Worm (Caenorhabditis elegans) whole organism, midembryonic: ENCODE measurements around the gene cpt-6.

Experiments used
- T22C8.4 ChIP-seq: fragments of 200-800 bp; sonication (Bioruptor generic); IDR thresholded peaks from 2 replicates; pipeline ENCODE4 v1.3.6; 2022; ENCODE audit warnings: missing genetic modification characterization, missing compliant biosample characterization
- cog-1 ChIP-seq: sonication (generic microtip); optimal IDR thresholded peaks from 2 replicates; lab custom pipeline; 2016; ENCODE audit warnings: missing genetic modification characterization, missing compliant biosample characterization
- flt-1 ChIP-seq: fragments of 200-800 bp; sonication (Bioruptor generic); IDR thresholded peaks from 2 replicates; pipeline ENCODE4 v1.3.6; 2022; ENCODE audit warnings: missing genetic modification characterization, missing compliant biosample characterization
- klf-2 ChIP-seq: fragments of 200-800 bp; sonication (Bioruptor generic); conservative IDR thresholded peaks from 2 replicates; pipeline ENCODE4 v1.3.6; 2022; ENCODE audit warnings: missing genetic modification reagents, missing genetic modification characterization, missing compliant biosample characterization
- med-1 ChIP-seq: sonication (generic microtip); optimal IDR thresholded peaks from 2 replicates; lab custom pipeline; 2017; ENCODE audit warnings: missing genetic modification characterization, mild to moderate bottlenecking, missing compliant biosample characterization, antibody characterized with exemption, missing genetic modification reagents; ENCODE audit not compliant: insufficient read depth
- ref-1 ChIP-seq: fragments of 200-800 bp; sonication (Bioruptor generic); conservative IDR thresholded peaks from 2 replicates; pipeline ENCODE4 v1.3.6; 2022; ENCODE audit warnings: missing genetic modification reagents, missing genetic modification characterization, missing compliant biosample characterization
- tab-1 ChIP-seq: fragments of 200-800 bp; sonication (Bioruptor generic); IDR thresholded peaks from 2 replicates; pipeline ENCODE4 v1.3.6; 2022; ENCODE audit warnings: missing genetic modification characterization, missing compliant biosample characterization
- ztf-23 ChIP-seq: fragments of 200-800 bp; sonication (Bioruptor generic); IDR thresholded peaks from 2 replicates; pipeline ENCODE4 v1.3.6; 2022; ENCODE audit warnings: missing genetic modification reagents, missing genetic modification characterization, missing compliant biosample characterization
- ztf-29 ChIP-seq: fragments of 200-800 bp; sonication (Bioruptor generic); IDR thresholded peaks from 2 replicates; pipeline ENCODE4 v1.3.6; 2022; ENCODE audit warnings: missing genetic modification reagents, missing genetic modification characterization, missing compliant biosample characterization

cpt-6 gene

DNA sequence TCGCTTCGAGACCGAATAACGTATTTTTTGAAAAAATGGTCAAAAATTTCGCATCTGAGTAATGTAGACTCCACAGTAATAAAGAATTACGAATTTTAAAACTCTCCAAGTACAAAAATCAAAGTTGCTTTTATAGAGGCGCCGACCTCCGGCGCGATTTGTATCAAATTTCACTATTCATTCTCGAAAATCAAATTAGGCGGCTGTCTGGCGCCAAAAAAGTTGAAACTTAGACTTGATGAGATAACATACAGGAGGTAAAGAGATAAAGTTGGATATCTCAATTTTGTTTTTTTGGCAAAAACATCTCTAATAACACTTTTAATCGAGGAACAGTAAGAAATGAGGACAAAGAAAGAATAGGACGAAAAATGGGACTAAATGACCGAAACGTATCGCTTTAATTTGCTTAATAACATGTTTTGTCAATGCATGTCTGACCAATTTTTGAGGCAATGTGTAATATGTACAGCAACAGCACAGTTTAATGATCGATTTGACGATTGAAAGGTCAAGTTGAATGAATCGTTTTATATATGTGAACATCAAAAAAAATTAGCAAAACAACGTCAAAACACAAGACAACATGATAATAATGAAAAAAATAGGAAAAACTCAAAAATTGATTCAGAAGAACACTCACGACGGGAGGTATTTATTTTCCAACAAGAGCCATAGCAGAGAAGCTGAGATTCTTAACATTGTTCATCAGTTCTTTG lies 12.7 kb upstream of the cpt-6 start:
- TF ChIP-seq T22C8.4 (GFP tag; lab: Robert Waterston, UW) (no peak), tab-1 (no peak), ref-1 (no peak), med-1 (GFP tag; lab: Kevin White, UChicago) (no peak), flt-1 (GFP tag; lab: Robert Waterston, UW) (no peak), ztf-23 (GFP tag; lab: Robert Waterston, UW) (no peak), cog-1 (tag; lab: Kevin White, UChicago) (no peak), klf-2 (GFP tag; lab: Robert Waterston, UW) (no peak), ztf-29 (GFP tag; lab: Robert Waterston, UW) (no peak)

DNA sequence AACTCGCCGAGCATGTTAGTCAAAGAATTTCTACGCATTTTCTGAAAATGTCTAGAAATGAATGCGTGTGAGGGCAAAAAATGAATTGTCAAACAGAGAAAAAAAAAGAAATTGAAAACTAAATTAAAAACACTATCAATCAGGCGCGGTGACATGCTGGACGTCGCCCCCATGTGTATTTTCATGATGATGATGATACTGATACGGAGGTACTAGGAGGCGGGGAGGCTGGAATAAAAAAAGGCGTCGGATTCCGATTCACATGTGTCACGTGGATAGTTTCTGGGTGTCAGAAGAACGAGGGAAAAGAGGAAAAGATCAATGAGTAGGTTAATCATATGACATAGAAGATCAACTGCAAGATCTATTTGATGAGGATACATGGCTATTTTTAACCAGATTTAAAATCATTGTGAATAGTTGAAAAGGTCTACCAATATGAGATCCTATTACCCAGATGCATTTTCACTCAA lies 11.7 kb upstream of the cpt-6 start, which contains the start of gene W01A11.7:
W01A11.7 (minus strand) TSS at position 51 of the 473 bp plus-strand sequence.
- TF ChIP-seq tab-1 (no peak), T22C8.4 (GFP tag; lab: Robert Waterston, UW) (no peak), cog-1 (tag; lab: Kevin White, UChicago) (no peak), med-1 (GFP tag; lab: Kevin White, UChicago) (no peak), klf-2 (GFP tag; lab: Robert Waterston, UW) (no peak), ztf-23 (GFP tag; lab: Robert Waterston, UW) (no peak), ref-1 (no peak), ztf-29 (GFP tag; lab: Robert Waterston, UW) (no peak), flt-1 (GFP tag; lab: Robert Waterston, UW) (no peak)

DNA sequence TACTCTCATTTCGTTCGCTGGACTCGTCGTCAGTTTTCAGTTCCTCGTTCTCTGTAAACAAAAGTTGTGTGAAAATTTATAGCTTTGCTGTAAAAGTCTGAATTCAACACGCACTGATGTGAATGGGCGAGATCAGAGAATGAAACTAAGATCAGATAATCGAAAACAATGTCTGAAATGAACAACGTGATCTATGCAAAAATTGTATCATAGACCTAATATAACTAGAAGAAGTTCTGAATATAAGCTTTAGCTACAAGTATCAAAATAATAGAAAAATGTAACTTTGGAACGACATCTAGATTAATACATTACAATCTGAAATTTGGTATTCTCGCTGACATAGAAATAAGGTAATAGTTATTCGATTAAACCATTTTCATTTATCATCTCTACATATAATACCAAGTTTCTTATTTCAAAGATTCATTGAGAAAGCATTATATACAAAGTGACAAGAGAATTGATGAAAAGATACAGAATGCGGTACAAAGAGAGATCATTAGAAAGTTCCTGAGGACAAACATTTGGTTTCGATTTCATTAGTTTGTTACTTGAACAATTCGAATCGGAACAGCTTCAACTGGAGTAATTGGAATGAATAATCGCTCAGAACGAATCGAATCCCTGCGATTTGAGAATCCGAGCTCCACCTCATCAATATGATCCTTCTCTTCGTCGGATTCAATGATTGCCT lies 10.6 kb upstream of the cpt-6 start, which contains the start of gene moc-2:
moc-2 (minus strand) TSS at position 51 of the 697 bp plus-strand sequence.
- TF ChIP-seq ref-1, result no peak
- TF ChIP-seq cog-1 (tag; lab: Kevin White, UChicago), result no peak
- TF ChIP-seq flt-1 (GFP tag; lab: Robert Waterston, UW), result no peak
- TF ChIP-seq tab-1, result no peak
- no peak for TF ChIP-seq ztf-23 (GFP tag; lab: Robert Waterston, UW)
- TF ChIP-seq ztf-29 (GFP tag; lab: Robert Waterston, UW), result no peak
- no peak for TF ChIP-seq med-1 (GFP tag; lab: Kevin White, UChicago)
- no peak for TF ChIP-seq klf-2 (GFP tag; lab: Robert Waterston, UW)
- no peak for TF ChIP-seq T22C8.4 (GFP tag; lab: Robert Waterston, UW)

DNA sequence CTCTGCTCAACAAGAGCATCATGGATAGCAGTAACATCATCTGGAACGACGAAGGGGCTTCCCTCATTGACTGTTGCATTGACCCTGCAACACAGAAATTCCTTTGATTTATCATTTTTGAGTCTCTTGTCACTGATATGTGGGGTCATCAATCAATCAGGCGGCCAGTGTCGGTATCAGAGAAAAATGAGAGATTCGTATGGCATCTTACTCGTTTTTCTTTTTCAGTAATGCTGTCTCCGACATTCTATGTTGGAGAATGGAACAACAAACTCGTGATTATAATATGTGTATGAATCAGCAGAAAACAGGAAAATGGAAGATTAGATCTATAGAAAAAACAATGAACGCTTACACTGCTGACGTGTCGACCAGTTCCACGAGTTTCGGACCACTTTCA lies 9.4 kb upstream of the cpt-6 start:
- TF ChIP-seq med-1 (GFP tag; lab: Kevin White, UChicago), result no peak
- no peak for TF ChIP-seq ztf-23 (GFP tag; lab: Robert Waterston, UW)
- TF ChIP-seq ref-1, result no peak
- no peak for TF ChIP-seq tab-1

DNA sequence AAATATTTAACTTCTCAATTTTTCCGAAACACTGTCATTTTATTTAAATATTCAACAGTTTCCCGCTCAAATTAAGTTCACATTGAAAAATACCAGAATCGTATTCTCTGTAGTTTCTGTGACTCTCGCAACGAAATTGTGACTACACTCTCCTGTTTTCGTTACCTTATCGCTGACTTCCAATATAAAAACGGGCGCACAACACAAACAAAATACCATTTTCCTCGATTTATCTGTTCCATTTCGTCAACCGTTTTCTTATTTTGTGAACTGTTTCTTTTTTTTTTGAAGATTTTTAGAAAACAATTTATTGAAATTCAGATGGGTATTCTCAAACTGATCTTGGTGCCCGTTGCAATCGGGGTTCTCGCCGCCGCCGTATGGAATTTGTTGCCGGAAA lies 5.2 kb upstream of the cpt-6 start, which contains the start of gene W01A11.1:
W01A11.1 (plus strand) TSS at position 322 of the 400 bp plus-strand sequence.
- no peak for TF ChIP-seq med-1 (GFP tag; lab: Kevin White, UChicago)
- TF ChIP-seq tab-1, result no peak
- TF ChIP-seq ztf-23 (GFP tag; lab: Robert Waterston, UW), result no peak
- TF ChIP-seq T22C8.4 (GFP tag; lab: Robert Waterston, UW), result no peak
- TF ChIP-seq cog-1 (tag; lab: Kevin White, UChicago), result no peak
- TF ChIP-seq flt-1 (GFP tag; lab: Robert Waterston, UW), result no peak
- TF ChIP-seq ztf-29 (GFP tag; lab: Robert Waterston, UW), result no peak
- no peak for TF ChIP-seq ref-1
- no peak for TF ChIP-seq klf-2 (GFP tag; lab: Robert Waterston, UW)

DNA sequence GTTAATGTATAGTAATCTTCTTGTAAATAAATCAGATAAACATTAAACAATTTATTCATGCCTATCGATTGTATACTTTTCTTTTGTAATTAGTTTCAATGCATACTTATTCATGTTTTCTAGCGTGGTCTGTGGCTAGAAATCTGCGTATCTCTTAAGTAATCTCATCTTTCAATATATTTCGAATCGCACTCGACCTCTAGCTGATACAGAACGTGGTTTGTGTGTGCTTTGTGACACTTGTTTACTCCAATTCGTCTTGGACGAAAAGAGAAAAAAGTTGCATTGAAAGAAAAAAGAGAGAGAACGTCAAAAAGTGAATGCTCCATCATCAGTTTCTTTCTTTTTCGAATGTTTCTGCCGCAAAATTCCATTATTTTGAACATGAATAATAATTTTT lies 4.7 kb upstream of the cpt-6 start:
- no peak for TF ChIP-seq ztf-23 (GFP tag; lab: Robert Waterston, UW)
- TF ChIP-seq klf-2 (GFP tag; lab: Robert Waterston, UW), result no peak

DNA sequence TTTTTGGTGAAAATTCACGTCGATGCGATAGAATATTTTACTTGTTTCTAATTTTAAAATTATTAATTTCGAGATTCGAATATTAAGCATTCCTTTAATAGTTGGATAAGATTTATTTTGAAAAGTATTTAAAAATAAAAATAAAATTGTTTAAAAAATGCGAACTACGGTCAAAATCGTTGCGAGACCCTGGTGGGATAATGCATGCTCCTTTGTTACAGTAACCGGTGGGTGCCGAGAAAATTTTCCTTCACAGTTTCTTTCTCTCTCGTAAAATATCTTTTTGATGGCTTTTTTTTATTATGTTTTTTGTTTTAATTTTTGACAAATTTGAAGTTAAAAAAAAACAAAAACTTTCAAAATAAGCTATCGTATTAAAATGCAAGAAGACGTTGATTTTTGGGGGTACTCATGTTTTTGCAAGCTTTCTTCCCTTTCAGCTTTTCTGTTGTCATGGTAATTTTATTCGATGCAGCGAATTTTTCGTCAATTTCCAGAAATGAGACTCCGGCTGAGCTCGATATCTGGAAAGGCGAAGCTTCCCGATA lies 3.0 kb upstream of the cpt-6 start, which contains the start of gene dgtr-1:
dgtr-1 (plus strand) TSS at position 498 of the 548 bp plus-strand sequence.
- TF ChIP-seq med-1 (GFP tag; lab: Kevin White, UChicago) (no peak), ztf-29 (GFP tag; lab: Robert Waterston, UW) (no peak), ref-1 (no peak), T22C8.4 (GFP tag; lab: Robert Waterston, UW) (no peak), tab-1 (no peak), cog-1 (tag; lab: Kevin White, UChicago) (no peak)

DNA sequence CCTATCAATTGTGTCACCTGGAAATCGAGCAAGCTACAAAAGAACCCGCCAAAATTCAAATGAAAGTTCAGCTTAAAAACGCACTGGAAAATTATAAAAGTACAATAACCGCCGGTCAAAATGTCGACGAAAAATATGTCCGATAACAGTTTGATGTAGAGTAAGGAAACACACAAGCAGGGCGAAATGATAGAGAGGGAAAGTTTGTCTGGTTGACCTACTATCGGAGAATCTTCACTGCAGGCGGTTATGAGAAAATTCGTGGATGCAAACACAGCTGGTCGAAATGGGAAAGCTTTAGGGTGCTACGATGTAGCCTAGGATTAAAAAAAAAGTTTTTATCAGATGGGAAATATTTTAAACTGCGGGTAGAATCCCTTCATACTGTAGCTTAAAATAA lies 1.6 kb upstream of the cpt-6 start:
- TF ChIP-seq cog-1 (tag; lab: Kevin White, UChicago) (no peak), tab-1 (no peak), med-1 (GFP tag; lab: Kevin White, UChicago) (no peak), T22C8.4 (GFP tag; lab: Robert Waterston, UW) (no peak), flt-1 (GFP tag; lab: Robert Waterston, UW) (no peak), ztf-29 (GFP tag; lab: Robert Waterston, UW) (no peak), klf-2 (GFP tag; lab: Robert Waterston, UW) (no peak), ztf-23 (GFP tag; lab: Robert Waterston, UW) (no peak)

DNA sequence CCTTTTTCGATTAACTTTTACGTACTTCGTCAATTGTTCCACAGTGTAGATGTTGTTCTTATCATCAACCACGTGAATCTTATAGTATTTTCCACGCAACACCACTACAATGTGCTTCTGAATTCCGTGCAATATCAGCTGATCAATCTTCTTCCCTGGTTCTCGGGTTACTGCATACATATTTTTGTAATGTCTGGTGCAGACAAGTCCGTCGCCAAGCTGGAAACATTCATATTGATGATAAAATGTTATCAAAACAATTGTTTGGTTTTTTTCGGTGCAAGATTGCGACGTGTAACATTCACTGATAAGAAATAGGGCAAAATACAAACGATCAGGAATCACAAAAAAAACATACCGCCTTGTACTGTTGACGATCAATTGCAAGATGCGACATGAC lies 1.2 kb downstream of the cpt-6 start:
- TF ChIP-seq ztf-23 (GFP tag; lab: Robert Waterston, UW) (no peak), flt-1 (GFP tag; lab: Robert Waterston, UW) (no peak), ztf-29 (GFP tag; lab: Robert Waterston, UW) (no peak), tab-1 (no peak), med-1 (GFP tag; lab: Kevin White, UChicago) (no peak)
